Worm (Caenorhabditis elegans): ENCODE data around the gene F44F4.3.

- TF ChIP-seq tra-4 (tag; optimal IDR thresholded peaks at IDR 0.05) (no peak), hmbx-1 (tag; optimal IDR thresholded peaks at IDR 0.05) (no peak), F13C5.2 (tag; optimal IDR thresholded peaks at IDR 0.05) (no peak), ceh-36 (tag; optimal IDR thresholded peaks at IDR 0.05) (no peak), ama-1 (optimal IDR thresholded peaks at IDR 0.05) (no peak), hnd-1 (tag; optimal IDR thresholded peaks at IDR 0.05) (no peak), scrt-1 (GFP tag; IDR thresholded peaks at IDR 0.05) (no peak), B0310.2 (tag; optimal IDR thresholded peaks at IDR 0.05) (no peak), sea-1 (GFP tag; conservative IDR thresholded peaks at IDR 0.05) (no peak), ets-7 (tag; optimal IDR thresholded peaks at IDR 0.05) (no peak), tbx-11 (GFP tag; IDR thresholded peaks at IDR 0.05) (no peak), pes-1 (GFP tag; IDR thresholded peaks at IDR 0.05) (no peak)
Observed at ce11 chrII:10934786-10935185, 49.1 kb upstream of the F44F4.3 start, which contains the start of gene R03D7.2.

All from whole organism, early embryonic.